Worm (Caenorhabditis elegans) whole organism, late embryonic: ENCODE data around the gene fbxa-126.

Experiments
- Y22D7AL.16 ChIP-seq: sonication (generic microtip); optimal IDR thresholded peaks from 2 replicates; lab custom pipeline; 2016; ENCODE audit warnings: missing genetic modification characterization, missing compliant biosample characterization
- ama-1 ChIP-seq: fragments of 150-350 bp; optimal IDR thresholded peaks from 2 replicates; lab custom pipeline; 2014
- ceh-14 ChIP-seq: sonication (generic microtip); optimal IDR thresholded peaks from 2 replicates; lab custom pipeline; 2016; ENCODE audit warnings: missing genotype, missing genetic modification characterization, missing compliant biosample characterization
- ceh-22 ChIP-seq: sonication (generic microtip); optimal IDR thresholded peaks from 2 replicates; lab custom pipeline; 2017; ENCODE audit warnings: missing biosample characterization, missing genetic modification characterization
- pqm-1 ChIP-seq: sonication (generic microtip); optimal IDR thresholded peaks from 2 replicates; lab custom pipeline; 2016; ENCODE audit warnings: missing genetic modification characterization, missing compliant biosample characterization
- zip-5 ChIP-seq: sonication (generic microtip); optimal IDR thresholded peaks from 2 replicates; lab custom pipeline; 2016; ENCODE audit warnings: missing genetic modification characterization, missing compliant biosample characterization

DNA sequence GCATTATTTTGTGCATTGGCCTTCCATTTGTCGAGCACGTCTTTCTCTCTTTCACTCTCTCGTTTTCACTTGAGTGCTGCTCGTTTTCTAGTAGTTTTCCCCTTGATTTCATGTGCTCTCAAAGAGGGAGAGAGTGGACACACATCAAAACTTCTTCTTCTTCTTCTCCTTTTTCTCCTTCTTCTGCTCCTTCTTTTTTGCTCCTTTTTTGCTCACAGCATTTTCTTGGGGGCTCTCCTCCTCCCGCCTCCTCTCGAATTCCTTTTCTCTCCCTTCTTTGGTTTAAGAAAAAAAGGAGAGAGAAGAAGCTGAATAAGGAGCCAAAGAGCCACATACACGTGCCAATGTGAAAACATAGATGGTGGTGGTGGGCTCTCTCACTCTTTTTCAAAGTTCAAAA is 49.0 kb downstream of the fbxa-126 start:
- TF ChIP-seq ceh-22 (tag; lab: Kevin White, UChicago), result no peak
- no peak for TF ChIP-seq ama-1 (lab: Kevin White, UChicago)
- no peak for TF ChIP-seq Y22D7AL.16 (tag; lab: Kevin White, UChicago)
- TF ChIP-seq pqm-1 (tag; lab: Kevin White, UChicago), result no peak
- TF ChIP-seq ceh-14, result no peak
- no peak for TF ChIP-seq zip-5 (tag; lab: Kevin White, UChicago)
